Worm (Caenorhabditis elegans): Measurements from ENCODE around the gene F07E5.8.

ce11 chrII:2081257-2081656 is 5.8 kb upstream of the F07E5.8 start, which contains the start of gene T16A1.4:
- no peak for TF ChIP-seq snpc-4 (tag; optimal IDR thresholded peaks at IDR 0.05)
- TF ChIP-seq nhr-12 (tag; optimal IDR thresholded peaks at IDR 0.05), result no peak
- no peak for TF ChIP-seq lir-3 (tag; optimal IDR thresholded peaks at IDR 0.05; ENCODE audit: poor library complexity)
- no peak for TF ChIP-seq unc-62 (GFP tag; optimal IDR thresholded peaks at IDR 0.05)
- no peak for TF ChIP-seq unc-130 (tag; optimal IDR thresholded peaks at IDR 0.05)
- TF ChIP-seq unc-86 (tag; optimal IDR thresholded peaks at IDR 0.05), result no peak
- no peak for TF ChIP-seq elt-2 (tag; optimal IDR thresholded peaks at IDR 0.05)
- TF ChIP-seq fkh-10 (GFP tag; optimal IDR thresholded peaks at IDR 0.05), result no peak
- no peak for TF ChIP-seq ama-1 (optimal IDR thresholded peaks at IDR 0.05)
- TF ChIP-seq mep-1 (tag; optimal IDR thresholded peaks at IDR 0.05), result no peak
- no peak for TF ChIP-seq rnt-1 (tag; optimal IDR thresholded peaks at IDR 0.05)
- TF ChIP-seq nhr-237 (tag; optimal IDR thresholded peaks at IDR 0.05), result no peak

Measured in whole organism, L1 larva.